Fruit fly (Drosophila melanogaster) whole organism, embryonic: ENCODE results near the gene Nca.

Source experiments
- Ada2b ChIP-seq: fragments of 200-800 bp; sonication (Bioruptor generic); IDR thresholded peaks from 2 replicates; pipeline ENCODE4 v1.3.6; 2022; ENCODE audit warnings: missing biosample characterization, missing genetic modification characterization
- CG10543 ChIP-seq: fragments of 200-800 bp; sonication (Bioruptor generic); optimal IDR thresholded peaks from 3 replicates; lab custom pipeline; 2017; ENCODE audit warnings: missing biosample characterization, mild to moderate bottlenecking, missing genetic modification characterization, moderate library complexity
- CG11085 ChIP-seq: fragments of 200-800 bp; sonication (Bioruptor generic); IDR thresholded peaks from 2 replicates; pipeline ENCODE4 v1.3.6; 2022; ENCODE audit warnings: missing biosample characterization, missing genetic modification characterization
- CG11093 ChIP-seq: fragments of 200-800 bp; sonication (Bioruptor generic); IDR thresholded peaks from 3 replicates; pipeline ENCODE4 v1.3.6; 2022; ENCODE audit warnings: missing biosample characterization, missing genetic modification characterization
- CG11696 ChIP-seq: fragments of 200-800 bp; sonication (Bioruptor generic); IDR thresholded peaks from 2 replicates; pipeline ENCODE4 v1.3.6; 2022; ENCODE audit warnings: missing biosample characterization, missing genetic modification characterization
- CG12071 ChIP-seq: fragments of 200-800 bp; sonication (Bioruptor generic); optimal IDR thresholded peaks from 3 replicates; lab custom pipeline; 2018; ENCODE audit warnings: missing biosample characterization, mild to moderate bottlenecking, missing genetic modification characterization
- CG1603 ChIP-seq: fragments of 200-800 bp; sonication (Bioruptor generic); optimal IDR thresholded peaks from 2 replicates; lab custom pipeline; 2019; ENCODE audit warnings: missing biosample characterization, mild to moderate bottlenecking, missing genetic modification characterization, moderate library complexity
- CG16779 ChIP-seq: fragments of 200-800 bp; sonication (Bioruptor generic); IDR thresholded peaks from 2 replicates; pipeline ENCODE4 v1.3.6; 2022; ENCODE audit warnings: missing biosample characterization, missing genetic modification characterization
- CG17912 ChIP-seq: fragments of 200-800 bp; sonication (Bioruptor generic); optimal IDR thresholded peaks from 2 replicates; lab custom pipeline; 2018; ENCODE audit warnings: missing biosample characterization, mild to moderate bottlenecking, missing genetic modification characterization
- CG18011 ChIP-seq: fragments of 200-800 bp; sonication (Bioruptor generic); optimal IDR thresholded peaks from 2 replicates; lab custom pipeline; 2017; ENCODE audit warnings: missing biosample characterization, missing genetic modification characterization, mild to moderate bottlenecking, moderate library complexity, missing genotype
- CG2129 ChIP-seq: fragments of 200-800 bp; sonication (Bioruptor generic); IDR thresholded peaks from 2 replicates; pipeline ENCODE4 v1.3.6; 2022; ENCODE audit warnings: missing biosample characterization, missing genetic modification characterization; ENCODE audit not compliant: partially characterized antibody
- CG2889 ChIP-seq: fragments of 200-800 bp; sonication (Bioruptor generic); IDR thresholded peaks from 3 replicates; pipeline ENCODE4 v1.3.6; 2022; ENCODE audit warnings: missing biosample characterization, missing genetic modification characterization
- CG3065 ChIP-seq: fragments of 200-800 bp; sonication (Bioruptor generic); optimal IDR thresholded peaks from 2 replicates; lab custom pipeline; 2016; ENCODE audit warnings: missing biosample characterization, missing genetic modification characterization
- CG33213 ChIP-seq: fragments of 200-800 bp; sonication (Bioruptor generic); optimal IDR thresholded peaks from 3 replicates; lab custom pipeline; 2016; ENCODE audit warnings: missing biosample characterization, missing genetic modification characterization
- CG3838 ChIP-seq: fragments of 200-800 bp; sonication (Bioruptor generic); optimal IDR thresholded peaks from 3 replicates; lab custom pipeline; 2016; ENCODE audit warnings: missing biosample characterization, missing genetic modification characterization
- CG4282 ChIP-seq: fragments of 200-800 bp; sonication (Bioruptor generic); optimal IDR thresholded peaks from 2 replicates; lab custom pipeline; 2016; ENCODE audit warnings: missing biosample characterization, missing genetic modification characterization
- CG6254 ChIP-seq: fragments of 200-800 bp; sonication (Bioruptor generic); optimal IDR thresholded peaks from 3 replicates; lab custom pipeline; 2017; ENCODE audit warnings: mild to moderate bottlenecking, missing biosample characterization, missing genetic modification reagents, missing genetic modification characterization
- CG9876 ChIP-seq: fragments of 200-800 bp; sonication (Bioruptor generic); optimal IDR thresholded peaks from 2 replicates; lab custom pipeline; 2016; ENCODE audit warnings: missing biosample characterization, missing genetic modification characterization
- CTCF ChIP-seq: fragments of 200-800 bp; sonication (Bioruptor generic); optimal IDR thresholded peaks from 2 replicates; lab custom pipeline; 2017; ENCODE audit warnings: missing biosample characterization, mild to moderate bottlenecking, missing genetic modification characterization, moderate library complexity
- Chrac-16 ChIP-seq: fragments of 200-800 bp; sonication (Bioruptor generic); optimal IDR thresholded peaks from 3 replicates; lab custom pipeline; 2016; ENCODE audit warnings: missing biosample characterization, missing genetic modification characterization
- CkIIα-i1 ChIP-seq: fragments of 200-800 bp; sonication (Bioruptor generic); IDR thresholded peaks from 2 replicates; pipeline ENCODE4 v1.3.6; 2022; ENCODE audit warnings: missing biosample characterization, missing genetic modification characterization
- D19A ChIP-seq: fragments of 200-800 bp; optimal IDR thresholded peaks from 3 replicates; lab custom pipeline; 2019; ENCODE audit warnings: missing biosample characterization, mild to moderate bottlenecking, missing genetic modification characterization, moderate library complexity
- Drgx ChIP-seq: fragments of 200-800 bp; sonication (Bioruptor generic); IDR thresholded peaks from 2 replicates; pipeline ENCODE4 v1.3.6; 2022; ENCODE audit warnings: missing biosample characterization, missing genetic modification characterization
- Gug ChIP-seq: fragments of 200-800 bp; sonication (Bioruptor generic); IDR thresholded peaks from 4 replicates; pipeline ENCODE4 v1.3.6; 2022; ENCODE audit warnings: missing biosample characterization, missing genetic modification characterization
- HLH54F ChIP-seq: fragments of 200-800 bp; sonication (Bioruptor generic); optimal IDR thresholded peaks from 3 replicates; lab custom pipeline; 2016; ENCODE audit warnings: missing biosample characterization, missing genetic modification characterization
- NfI ChIP-seq: fragments of 200-800 bp; sonication (Bioruptor generic); optimal IDR thresholded peaks from 3 replicates; lab custom pipeline; 2018; ENCODE audit warnings: missing biosample characterization, mild to moderate bottlenecking, missing genetic modification characterization, moderate library complexity
- aop ChIP-seq: fragments of 200-800 bp; sonication (Bioruptor generic); IDR thresholded peaks from 2 replicates; pipeline ENCODE4 v1.3.6; 2022; ENCODE audit warnings: missing biosample characterization, missing genetic modification characterization
- cad ChIP-seq: fragments of >200 bp; optimal IDR thresholded peaks from 2 replicates; lab custom pipeline; 2017; ENCODE audit warnings: missing biosample characterization, missing genetic modification characterization
- chn ChIP-seq: fragments of 200-800 bp; sonication (Bioruptor generic); optimal IDR thresholded peaks from 2 replicates; lab custom pipeline; 2016; ENCODE audit warnings: missing biosample characterization, missing genetic modification characterization
- grn ChIP-seq: fragments of 200-800 bp; sonication (Bioruptor generic); optimal IDR thresholded peaks from 3 replicates; lab custom pipeline; 2017; ENCODE audit warnings: missing biosample characterization, missing genetic modification characterization
- her ChIP-seq: fragments of 200-800 bp; sonication (Bioruptor generic); optimal IDR thresholded peaks from 2 replicates; lab custom pipeline; 2016; ENCODE audit warnings: missing biosample characterization, missing genetic modification characterization
- lov ChIP-seq, 2 experiments: fragments of 200-800 bp in 1 of 2; fragments of >200 bp in 1 of 2; sonication (Bioruptor generic) in 1 of 2; IDR thresholded peaks in 1 of 2; optimal IDR thresholded peaks in 1 of 2; 2 replicates in 1 of 2; 3 replicates in 1 of 2; pipeline versions ENCODE4 v1.3.6 to Lab custom; 2017 to 2022; ENCODE audit warnings: missing biosample characterization in 1 of 2, missing genetic modification characterization in 1 of 2
- luna ChIP-seq: fragments of 200-800 bp; sonication (Bioruptor generic); optimal IDR thresholded peaks from 2 replicates; lab custom pipeline; 2016; ENCODE audit warnings: missing biosample characterization, missing genetic modification characterization
- nerfin-1 ChIP-seq: fragments of 200-800 bp; sonication (Bioruptor generic); optimal IDR thresholded peaks from 3 replicates; lab custom pipeline; 2019; ENCODE audit warnings: missing biosample characterization, mild to moderate bottlenecking, missing genetic modification characterization, moderate library complexity
- psq ChIP-seq: fragments of 200-800 bp; sonication (Bioruptor generic); optimal IDR thresholded peaks from 2 replicates; lab custom pipeline; 2017; ENCODE audit warnings: missing biosample characterization, missing genetic modification characterization
- row ChIP-seq: fragments of 200-800 bp; sonication (Bioruptor generic); IDR thresholded peaks from 3 replicates; pipeline ENCODE4 v1.3.6; 2022; ENCODE audit warnings: missing biosample characterization, missing genetic modification characterization
- scrt ChIP-seq: fragments of 200-800 bp; sonication (Bioruptor generic); optimal IDR thresholded peaks from 2 replicates; lab custom pipeline; 2018; ENCODE audit warnings: missing biosample characterization, mild to moderate bottlenecking, missing genetic modification characterization, moderate library complexity
- sob ChIP-seq: fragments of 200-800 bp; sonication (Bioruptor generic); IDR thresholded peaks from 2 replicates; pipeline ENCODE4 v1.3.6; 2022; ENCODE audit warnings: missing biosample characterization, missing genetic modification characterization
- trem ChIP-seq: fragments of 200-800 bp; optimal IDR thresholded peaks from 3 replicates; lab custom pipeline; 2019; ENCODE audit warnings: missing biosample characterization, mild to moderate bottlenecking, missing genetic modification characterization, moderate library complexity
- vnd ChIP-seq: fragments of 200-800 bp; sonication (Bioruptor generic); IDR thresholded peaks from 3 replicates; pipeline ENCODE4 v1.3.6; 2022; ENCODE audit warnings: missing biosample characterization, missing genetic modification characterization; ENCODE audit not compliant: partially characterized antibody

The Nca gene

DNA sequence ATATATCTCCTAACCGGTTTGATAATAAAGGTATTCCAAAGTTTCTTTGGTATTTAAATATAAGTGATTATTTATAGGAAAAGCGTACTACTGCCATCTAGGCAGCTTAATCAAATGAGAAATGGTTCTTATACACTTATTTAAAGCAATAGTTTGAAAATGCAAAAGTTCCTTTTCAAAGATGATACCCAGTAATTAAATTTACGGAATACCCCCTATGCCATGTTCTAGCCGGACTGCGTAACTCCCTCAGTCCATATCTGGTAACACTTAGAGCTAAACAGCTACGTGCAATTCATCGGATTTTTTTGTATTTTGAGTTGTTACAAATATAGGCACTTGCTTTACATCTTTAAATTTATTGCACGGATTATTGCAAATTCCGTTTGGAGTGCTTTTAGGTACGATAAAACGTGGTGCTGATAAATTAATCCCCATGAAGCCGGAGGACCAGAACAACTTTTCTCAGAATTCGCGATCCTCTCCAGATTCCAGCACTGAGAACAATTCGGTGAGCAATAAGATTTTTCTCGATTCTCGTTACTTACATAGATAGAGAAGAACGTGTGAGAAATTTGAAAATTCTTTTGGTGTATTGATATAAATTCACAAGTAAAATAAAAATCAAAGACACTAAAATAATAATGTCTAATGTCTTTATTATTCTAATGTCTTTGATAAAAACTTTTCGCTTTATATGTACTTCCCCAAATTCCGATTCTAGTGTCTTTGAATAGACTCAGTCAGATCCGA is 11.0 kb downstream of the Nca start, which contains the start of gene CG7668 (continued):
- TF ChIP-seq CG33213: peak; percentile 82
- no peak for TF ChIP-seq cad (GFP tag; lab: Kevin White, UChicago)
- peak; percentile 83 for TF ChIP-seq CG2889 (GFP tag; lab: Robert Waterston, UW)
- peak; percentile 90 for TF ChIP-seq trem

DNA sequence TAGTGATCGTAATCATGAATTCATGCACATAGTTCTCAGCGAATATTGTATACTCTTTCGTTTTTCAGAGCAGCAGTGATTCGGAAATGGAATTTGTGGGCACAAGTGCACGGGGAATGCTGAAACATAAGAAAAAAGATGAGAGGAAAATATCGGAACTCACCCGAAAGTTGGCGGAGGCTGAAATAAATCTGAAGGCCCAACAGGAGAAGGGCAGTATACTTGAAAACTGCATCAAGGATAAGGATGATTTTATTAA is 11.5 kb downstream of the Nca start:
- TF ChIP-seq her (GFP tag; lab: Kevin White, UChicago): no peak
- no peak for TF ChIP-seq CG3838 (GFP tag; lab: Kevin White, UChicago)
- TF ChIP-seq Ada2b (GFP tag; lab: Robert Waterston, UW): no peak
- TF ChIP-seq row (GFP tag; lab: Robert Waterston, UW): peak; percentile 40; the same call in 1 of the 3 replicates
- no peak for TF ChIP-seq CG6254 (GFP tag; lab: Kevin White, UChicago)
- no peak for TF ChIP-seq Chrac-16 (GFP tag; lab: Kevin White, UChicago)
- TF ChIP-seq scrt (GFP tag; lab: Kevin White, UChicago): no peak
- TF ChIP-seq CG4282 (GFP tag; lab: Kevin White, UChicago): no peak
- no peak for TF ChIP-seq CkIIα-i1 (GFP tag; lab: Robert Waterston, UW)
- no peak for TF ChIP-seq CTCF (GFP tag; lab: Kevin White, UChicago)
- TF ChIP-seq NfI: no peak
- no peak for TF ChIP-seq luna (GFP tag; lab: Kevin White, UChicago)
- no peak for TF ChIP-seq CG3065 (GFP tag; lab: Kevin White, UChicago)
- no peak for TF ChIP-seq CG2129 (GFP tag; lab: Robert Waterston, UW)
- TF ChIP-seq Drgx: peak; percentile 3; the same call in 1 of the 2 replicates
- no peak for TF ChIP-seq CG11696
- TF ChIP-seq nerfin-1 (tag; lab: Kevin White, UChicago): no peak
- peak; percentile 5 for TF ChIP-seq CG1603
- TF ChIP-seq aop (GFP tag; lab: Robert Waterston, UW): no peak
- TF ChIP-seq CG9876: no peak
- no peak for TF ChIP-seq lov (optimal IDR thresholded peaks at IDR 0.05; lab: Kevin White, UChicago)
- 0 out of 3 replicates have a peak, but pooled peaks have one; percentile 36 for TF ChIP-seq lov (GFP tag; IDR thresholded peaks at IDR 0.05; lab: Robert Waterston, UW)
- no peak for TF ChIP-seq CG12071 (GFP tag; lab: Kevin White, UChicago)
- TF ChIP-seq D19A (tag; lab: Kevin White, UChicago): peak; percentile 97
- no peak for TF ChIP-seq CG17912 (GFP tag; lab: Kevin White, UChicago)
- no peak for TF ChIP-seq trem
- TF ChIP-seq CG11085 (GFP tag; lab: Robert Waterston, UW): no peak
- no peak for TF ChIP-seq CG10543 (GFP tag; lab: Kevin White, UChicago)
- TF ChIP-seq CG16779 (GFP tag; lab: Robert Waterston, UW): no peak
- no peak for TF ChIP-seq chn (GFP tag; lab: Kevin White, UChicago)
- no peak for TF ChIP-seq HLH54F (GFP tag; lab: Kevin White, UChicago)
- no peak for TF ChIP-seq CG11093 (GFP tag; lab: Robert Waterston, UW)
- no peak for TF ChIP-seq CG18011 (GFP tag; lab: Kevin White, UChicago)
- no peak for TF ChIP-seq Gug (GFP tag; lab: Robert Waterston, UW)
- TF ChIP-seq vnd: no peak
- TF ChIP-seq grn (GFP tag; lab: Kevin White, UChicago): peak; percentile 47
- no peak for TF ChIP-seq sob (GFP tag; lab: Robert Waterston, UW)
- no peak for TF ChIP-seq psq (GFP tag; lab: Kevin White, UChicago)
